Fruit fly (Drosophila melanogaster): ENCODE data around the gene CG7512.

CG7512 gene

dm6 chr3L:11483135-11483534 lies 30.4 kb upstream of the CG7512 start (continued):
- TF ChIP-seq cyc (GFP tag; optimal IDR thresholded peaks at IDR 0.05) (peak; percentile 49), CG34406 (GFP tag; optimal IDR thresholded peaks at IDR 0.05) (peak; percentile 55), fkh (GFP tag; optimal IDR thresholded peaks at IDR 0.05) (no peak), Eip78C (GFP tag) (peak; percentile 92), svp (GFP tag) (peak; percentile 83), CG11762 (GFP tag; optimal IDR thresholded peaks at IDR 0.05; ENCODE audit: insufficient read depth) (peak; percentile 51), Blimp-1 (GFP tag; optimal IDR thresholded peaks at IDR 0.05) (peak; percentile 14), achi (GFP tag; optimal IDR thresholded peaks at IDR 0.05) (peak; percentile 66), CG6808 (GFP tag; optimal IDR thresholded peaks at IDR 0.05) (peak; percentile 58), CG11902 (GFP tag; optimal IDR thresholded peaks at IDR 0.05) (peak; percentile 16), OdsH (GFP tag; optimal IDR thresholded peaks at IDR 0.05) (peak; percentile 68), topi (GFP tag; optimal IDR thresholded peaks at IDR 0.05) (peak; percentile 75), net (GFP tag; optimal IDR thresholded peaks at IDR 0.05) (peak; percentile 61), fd85E (GFP tag; optimal IDR thresholded peaks at IDR 0.05) (no peak), CG15336 (GFP tag; IDR thresholded peaks at IDR 0.05) (peak; percentile 47; the same call in 1 of the 2 replicates), Smox (GFP tag; optimal IDR thresholded peaks at IDR 0.05) (peak; percentile 63), Hr38 (GFP tag; optimal IDR thresholded peaks at IDR 0.05) (no peak), Ets21C (GFP tag; optimal IDR thresholded peaks at IDR 0.05) (peak; percentile 51), Hr39 (GFP tag; optimal IDR thresholded peaks at IDR 0.05) (peak; percentile 71), Sox102F (GFP tag; optimal IDR thresholded peaks at IDR 0.05) (peak; percentile 66), CG10669 (GFP tag; optimal IDR thresholded peaks at IDR 0.05) (peak; percentile 76), CG16779 (tag; optimal IDR thresholded peaks at IDR 0.05) (peak; percentile 44), eg (GFP tag; IDR thresholded peaks at IDR 0.05) (0 out of 3 replicates have a peak, but pooled peaks have one; percentile 35), pdm3 (GFP tag; optimal IDR thresholded peaks at IDR 0.05) (peak; percentile 71), Ets96B (tag; optimal IDR thresholded peaks at IDR 0.05) (peak; percentile 77), ss (GFP tag; optimal IDR thresholded peaks at IDR 0.05) (peak; percentile 49 to 72), CG9139 (GFP tag; optimal IDR thresholded peaks at IDR 0.05) (no peak), CG4318 (GFP tag; optimal IDR thresholded peaks at IDR 0.05) (peak; percentile 65), CG6854 (GFP tag; optimal IDR thresholded peaks at IDR 0.05) (peak; percentile 5), acj6 (GFP tag; optimal IDR thresholded peaks at IDR 0.05) (peak; percentile 75)

dm6 chr3L:11484483-11484882 lies 29.0 kb upstream of the CG7512 start:
- TF ChIP-seq Ets21C (GFP tag; optimal IDR thresholded peaks at IDR 0.05) (no peak), CG3919 (GFP tag; optimal IDR thresholded peaks at IDR 0.05) (peak; percentile 25), vri (GFP tag; optimal IDR thresholded peaks at IDR 0.05) (no peak), esn (GFP tag; optimal IDR thresholded peaks at IDR 0.05) (no peak), Ets96B (tag; optimal IDR thresholded peaks at IDR 0.05) (peak; percentile 3), achi (GFP tag; optimal IDR thresholded peaks at IDR 0.05) (peak; percentile 6), CG32006 (GFP tag; optimal IDR thresholded peaks at IDR 0.05) (peak; percentile 19), CG9139 (GFP tag; optimal IDR thresholded peaks at IDR 0.05) (no peak), Eip78C (GFP tag) (peak; percentile 81), pdm3 (GFP tag; optimal IDR thresholded peaks at IDR 0.05) (no peak), Gug (GFP tag; IDR thresholded peaks at IDR 0.05) (no peak), CG10669 (GFP tag; optimal IDR thresholded peaks at IDR 0.05) (no peak), Sox15 (GFP tag; optimal IDR thresholded peaks at IDR 0.05) (no peak), CG15336 (GFP tag; IDR thresholded peaks at IDR 0.05) (no peak), eg (GFP tag; IDR thresholded peaks at IDR 0.05) (0 out of 3 replicates have a peak, but pooled peaks have one; percentile 12), CG8119 (GFP tag; IDR thresholded peaks at IDR 0.05) (0 out of 3 replicates have a peak, but pooled peaks have one; percentile 20)

DNA sequence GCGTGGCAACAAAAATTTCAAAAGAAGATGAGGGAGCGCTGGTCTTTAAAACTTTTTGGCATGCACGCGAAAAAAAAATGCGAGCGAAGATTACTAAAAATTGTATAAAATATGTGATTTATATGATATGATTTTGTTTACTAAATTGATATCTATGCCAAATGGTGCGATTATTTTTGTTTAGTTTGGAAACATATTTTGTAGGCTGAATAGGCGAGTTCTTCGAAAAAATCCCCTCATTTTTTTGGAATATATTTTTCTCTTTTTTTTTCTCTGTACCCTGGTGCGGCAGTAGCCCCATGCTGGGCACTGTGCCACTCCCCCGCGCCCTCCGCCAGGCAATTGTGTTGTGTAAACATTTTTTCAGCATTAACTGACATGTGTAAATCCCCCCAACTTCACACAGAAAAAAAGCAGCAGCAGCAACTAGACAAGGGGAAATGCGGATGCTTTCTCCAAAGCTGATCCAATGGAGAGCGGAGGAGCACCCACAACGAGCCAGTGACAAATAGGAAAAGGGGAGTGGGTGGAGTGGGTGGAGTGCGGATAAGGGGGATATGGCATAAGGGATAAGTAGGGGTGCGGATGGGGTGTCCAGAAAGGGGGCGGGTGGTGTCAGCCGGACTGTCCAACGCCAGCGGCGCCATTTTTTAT lies 27.4 kb upstream of the CG7512 start:
- TF ChIP-seq Eip78C (GFP tag), result peak; percentile 78
- peak; percentile 12 for TF ChIP-seq Eip75B (GFP tag; optimal IDR thresholded peaks at IDR 0.05)
- no peak for TF ChIP-seq fd59A (GFP tag; optimal IDR thresholded peaks at IDR 0.05)
- peak in 1 of 2 experiments; percentile 14 for TF ChIP-seq salr (GFP tag; optimal IDR thresholded peaks at IDR 0.05)
- TF ChIP-seq CG8632 (GFP tag; optimal IDR thresholded peaks at IDR 0.05), result peak; percentile 22
- no peak for TF ChIP-seq CG11294 (GFP tag; IDR thresholded peaks at IDR 0.05)
- peak; percentile 22 for TF ChIP-seq Hr39 (GFP tag; optimal IDR thresholded peaks at IDR 0.05)
- no peak for TF ChIP-seq CG11762 (GFP tag; optimal IDR thresholded peaks at IDR 0.05; ENCODE audit: insufficient read depth)
- no peak for TF ChIP-seq dsx (GFP tag; optimal IDR thresholded peaks at IDR 0.05; ENCODE audit: poor library complexity, severe bottlenecking)
- no peak for TF ChIP-seq CG11902 (GFP tag; optimal IDR thresholded peaks at IDR 0.05)
- no peak for TF ChIP-seq fd85E (GFP tag; optimal IDR thresholded peaks at IDR 0.05)
- TF ChIP-seq Met (GFP tag; optimal IDR thresholded peaks at IDR 0.05), result peak; percentile 47
- peak; percentile 9 for TF ChIP-seq CG4318 (GFP tag; optimal IDR thresholded peaks at IDR 0.05)
- no peak for TF ChIP-seq Sox14 (GFP tag; optimal IDR thresholded peaks at IDR 0.05)
- TF ChIP-seq topi (GFP tag; optimal IDR thresholded peaks at IDR 0.05), result peak; percentile 9
- TF ChIP-seq CG3032 (tag; optimal IDR thresholded peaks at IDR 0.05), result no peak
- peak; percentile 10 for TF ChIP-seq CG6792 (GFP tag; optimal IDR thresholded peaks at IDR 0.05)
- no peak for TF ChIP-seq Hr38 (GFP tag; optimal IDR thresholded peaks at IDR 0.05)

All from whole organism, prepupa.